Worm (Caenorhabditis elegans): ENCODE data around the gene C50E10.2.
"Not testable (repeated sequence)": the region's sequence is repeated elsewhere in the genome, so short reads cannot be mapped to it uniquely, and the experiment has no call there.

The C50E10.2 gene

ce11 chrII:12324159-12324558, 14.6 kb upstream of the C50E10.2 start, which contains the start of gene sre-56:
TSS of gene sre-56 (plus strand) at chrII:12324459.
- no peak for TF ChIP-seq scrt-1 (GFP tag; IDR thresholded peaks at IDR 0.05)
- no peak for TF ChIP-seq ceh-36 (tag; optimal IDR thresholded peaks at IDR 0.05)
- TF ChIP-seq hmbx-1 (tag; optimal IDR thresholded peaks at IDR 0.05), result no peak
- TF ChIP-seq F13C5.2 (tag; optimal IDR thresholded peaks at IDR 0.05), result no peak
- TF ChIP-seq hmg-4 (GFP tag; optimal IDR thresholded peaks at IDR 0.05), result no peak
- no peak for TF ChIP-seq ceh-13 (GFP tag; optimal IDR thresholded peaks at IDR 0.05)
- no peak for TF ChIP-seq flt-1 (GFP tag; IDR thresholded peaks at IDR 0.05)
- no peak for TF ChIP-seq tbx-11 (GFP tag; IDR thresholded peaks at IDR 0.05)
- no peak for TF ChIP-seq ets-7 (tag; optimal IDR thresholded peaks at IDR 0.05)
- no peak for TF ChIP-seq pes-1 (GFP tag; IDR thresholded peaks at IDR 0.05)
- no peak for TF ChIP-seq ama-1 (optimal IDR thresholded peaks at IDR 0.05)
- TF ChIP-seq hnd-1 (tag; optimal IDR thresholded peaks at IDR 0.05), result no peak

DNA sequence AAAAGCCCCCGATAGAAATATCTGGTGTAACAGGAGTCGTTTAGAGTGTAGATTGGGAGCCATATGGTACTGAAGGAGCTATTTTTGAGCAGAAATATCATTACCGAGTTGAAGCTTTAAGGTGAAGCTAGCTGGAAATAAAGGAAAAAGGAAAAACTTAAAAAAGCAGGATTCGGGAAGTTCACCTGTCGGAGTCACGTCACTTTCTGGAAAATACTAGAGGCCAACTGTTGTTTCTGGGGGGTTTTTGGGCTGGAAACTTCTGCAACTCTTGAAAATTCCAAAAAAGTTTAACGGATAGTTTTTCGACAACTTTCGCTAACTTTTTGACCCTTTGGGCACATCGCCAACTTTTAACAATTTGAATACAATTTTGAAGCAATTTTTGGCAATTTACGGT, 13.8 kb upstream of the C50E10.2 start, which contains the start of gene sre-53:
sre-53 (minus strand) TSS at position 101 of the 400 bp plus-strand sequence.
- TF ChIP-seq tbx-11 (GFP tag; IDR thresholded peaks at IDR 0.05) (no peak), pes-1 (GFP tag; IDR thresholded peaks at IDR 0.05) (no peak), tbx-37 (GFP tag; conservative IDR thresholded peaks at IDR 0.05) (no peak), F13C5.2 (tag; optimal IDR thresholded peaks at IDR 0.05) (no peak), flt-1 (GFP tag; IDR thresholded peaks at IDR 0.05) (no peak), hmg-4 (GFP tag; optimal IDR thresholded peaks at IDR 0.05) (no peak), ceh-13 (GFP tag; optimal IDR thresholded peaks at IDR 0.05) (no peak), tra-4 (tag; optimal IDR thresholded peaks at IDR 0.05) (no peak), B0310.2 (tag; optimal IDR thresholded peaks at IDR 0.05) (no peak), hmbx-1 (tag; optimal IDR thresholded peaks at IDR 0.05) (no peak), ets-7 (tag; optimal IDR thresholded peaks at IDR 0.05) (no peak), sea-1 (GFP tag; conservative IDR thresholded peaks at IDR 0.05) (no peak), scrt-1 (GFP tag; IDR thresholded peaks at IDR 0.05) (no peak), aly-1 (tag; optimal IDR thresholded peaks at IDR 0.05) (no peak), ceh-36 (tag; optimal IDR thresholded peaks at IDR 0.05) (no peak), hnd-1 (tag; optimal IDR thresholded peaks at IDR 0.05) (no peak), ama-1 (optimal IDR thresholded peaks at IDR 0.05) (no peak)

DNA sequence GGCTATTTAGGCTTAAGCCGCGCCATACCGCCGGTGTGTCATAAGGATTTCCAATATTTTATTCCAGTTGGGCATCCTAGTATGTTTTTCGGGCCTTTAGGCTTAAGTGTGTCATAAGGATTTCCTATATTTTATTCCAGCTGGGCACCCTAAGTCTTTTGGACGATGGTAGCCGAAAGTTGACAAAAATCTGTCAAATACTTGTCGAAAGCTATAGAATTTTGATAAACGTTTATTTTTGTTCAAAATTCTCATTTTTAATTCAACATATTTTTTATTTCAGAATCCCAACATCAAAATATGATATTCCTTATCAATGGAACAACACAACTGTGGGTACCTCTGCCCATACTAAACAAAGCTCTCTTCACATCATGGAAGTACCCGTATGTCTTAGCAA, 9.0 kb upstream of the C50E10.2 start, which contains the start of gene sre-49:
sre-49 (plus strand) TSS at position 301 of the 400 bp plus-strand sequence.
- not testable (repeated sequence) for TF ChIP-seq pes-1 (GFP tag; IDR thresholded peaks at IDR 0.05); hnd-1 (tag; optimal IDR thresholded peaks at IDR 0.05); F13C5.2 (tag; optimal IDR thresholded peaks at IDR 0.05)

ce11 chrII:12311560-12311959, 2.0 kb upstream of the C50E10.2 start, which contains the start of gene sre-51:
TSS of gene sre-51 (plus strand) at chrII:12311860.
- TF ChIP-seq F13C5.2 (tag; optimal IDR thresholded peaks at IDR 0.05) (no peak), B0310.2 (tag; optimal IDR thresholded peaks at IDR 0.05) (no peak), aly-1 (tag; optimal IDR thresholded peaks at IDR 0.05) (no peak), pes-1 (GFP tag; IDR thresholded peaks at IDR 0.05) (no peak), ama-1 (optimal IDR thresholded peaks at IDR 0.05) (no peak), scrt-1 (GFP tag; IDR thresholded peaks at IDR 0.05) (no peak), tbx-37 (GFP tag; conservative IDR thresholded peaks at IDR 0.05) (no peak), hmg-4 (GFP tag; optimal IDR thresholded peaks at IDR 0.05) (no peak), flt-1 (GFP tag; IDR thresholded peaks at IDR 0.05) (no peak)

ce11 chrII:12303142-12303541, 6.4 kb downstream of the C50E10.2 start, which contains the start of gene sre-50:
TSS of gene sre-50 (plus strand) at chrII:12303525.
- TF ChIP-seq ets-7 (tag; optimal IDR thresholded peaks at IDR 0.05), result no peak
- no peak for TF ChIP-seq F13C5.2 (tag; optimal IDR thresholded peaks at IDR 0.05)
- no peak for TF ChIP-seq sea-1 (GFP tag; conservative IDR thresholded peaks at IDR 0.05)
- TF ChIP-seq B0310.2 (tag; optimal IDR thresholded peaks at IDR 0.05), result no peak
- no peak for TF ChIP-seq aly-1 (tag; optimal IDR thresholded peaks at IDR 0.05)
- TF ChIP-seq tbx-11 (GFP tag; IDR thresholded peaks at IDR 0.05), result no peak
- no peak for TF ChIP-seq scrt-1 (GFP tag; IDR thresholded peaks at IDR 0.05)
- TF ChIP-seq hmg-4 (GFP tag; optimal IDR thresholded peaks at IDR 0.05), result no peak

ce11 chrII:12302354-12302753, 7.2 kb downstream of the C50E10.2 start, which contains the start of gene C50E10.1:
TSS of gene C50E10.1 (minus strand) at chrII:12302454.
- TF ChIP-seq ceh-13 (GFP tag; optimal IDR thresholded peaks at IDR 0.05) (no peak), hnd-1 (tag; optimal IDR thresholded peaks at IDR 0.05) (no peak), hmbx-1 (tag; optimal IDR thresholded peaks at IDR 0.05) (no peak), scrt-1 (GFP tag; IDR thresholded peaks at IDR 0.05) (no peak), sea-1 (GFP tag; conservative IDR thresholded peaks at IDR 0.05) (no peak), tra-4 (tag; optimal IDR thresholded peaks at IDR 0.05) (no peak), hmg-4 (GFP tag; optimal IDR thresholded peaks at IDR 0.05) (no peak), ets-7 (tag; optimal IDR thresholded peaks at IDR 0.05) (no peak), flt-1 (GFP tag; IDR thresholded peaks at IDR 0.05) (no peak), ama-1 (optimal IDR thresholded peaks at IDR 0.05) (no peak), B0310.2 (tag; optimal IDR thresholded peaks at IDR 0.05) (no peak), aly-1 (tag; optimal IDR thresholded peaks at IDR 0.05) (no peak)

- no peak for TF ChIP-seq ceh-13 (GFP tag; optimal IDR thresholded peaks at IDR 0.05)
- no peak for TF ChIP-seq aly-1 (tag; optimal IDR thresholded peaks at IDR 0.05)
- no peak for TF ChIP-seq ceh-36 (tag; optimal IDR thresholded peaks at IDR 0.05)
- no peak for TF ChIP-seq ama-1 (optimal IDR thresholded peaks at IDR 0.05)
- no peak for TF ChIP-seq flt-1 (GFP tag; IDR thresholded peaks at IDR 0.05)
- TF ChIP-seq tra-4 (tag; optimal IDR thresholded peaks at IDR 0.05), result no peak
- TF ChIP-seq tbx-37 (GFP tag; conservative IDR thresholded peaks at IDR 0.05), result no peak
- no peak for TF ChIP-seq ets-7 (tag; optimal IDR thresholded peaks at IDR 0.05)
- no peak for TF ChIP-seq sea-1 (GFP tag; conservative IDR thresholded peaks at IDR 0.05)
- no peak for TF ChIP-seq tbx-11 (GFP tag; IDR thresholded peaks at IDR 0.05)
- no peak for TF ChIP-seq B0310.2 (tag; optimal IDR thresholded peaks at IDR 0.05)
- TF ChIP-seq hnd-1 (tag; optimal IDR thresholded peaks at IDR 0.05), result no peak
- TF ChIP-seq pes-1 (GFP tag; IDR thresholded peaks at IDR 0.05), result no peak
- no peak for TF ChIP-seq hmbx-1 (tag; optimal IDR thresholded peaks at IDR 0.05)
- TF ChIP-seq hmg-4 (GFP tag; optimal IDR thresholded peaks at IDR 0.05), result no peak
- no peak for TF ChIP-seq F13C5.2 (tag; optimal IDR thresholded peaks at IDR 0.05)
- no peak for TF ChIP-seq scrt-1 (GFP tag; IDR thresholded peaks at IDR 0.05)
Observed at ce11 chrII:12301233-12301632, 8.3 kb downstream of the C50E10.2 start.
